Worm (Caenorhabditis elegans) whole organism, early embryonic: ENCODE data around the gene gst-3.

Source experiments
- aly-1 ChIP-seq: sonication (generic microtip); optimal IDR thresholded peaks from 2 replicates; lab custom pipeline; 2016; ENCODE audit warnings: missing genetic modification characterization, missing compliant biosample characterization
- ama-1 ChIP-seq: fragments of 150-350 bp; optimal IDR thresholded peaks from 2 replicates; lab custom pipeline; 2014
- ets-7 ChIP-seq: sonication (generic microtip); optimal IDR thresholded peaks from 2 replicates; lab custom pipeline; 2016; ENCODE audit warnings: missing genotype, missing genetic modification characterization, missing compliant biosample characterization
- flt-1 ChIP-seq: fragments of 200-800 bp; sonication (Bioruptor generic); IDR thresholded peaks from 2 replicates; pipeline ENCODE4 v1.3.6; 2022; ENCODE audit warnings: missing genetic modification characterization, missing compliant biosample characterization
- hmbx-1 ChIP-seq: sonication (generic microtip); optimal IDR thresholded peaks from 2 replicates; lab custom pipeline; 2016; ENCODE audit warnings: mild to moderate bottlenecking, missing genetic modification characterization, missing compliant biosample characterization
- hmg-4 ChIP-seq: fragments of 200-800 bp; sonication (Bioruptor generic); optimal IDR thresholded peaks from 2 replicates; lab custom pipeline; 2018; ENCODE audit warnings: mild to moderate bottlenecking, missing genetic modification characterization, missing compliant biosample characterization
- pes-1 ChIP-seq: fragments of 200-800 bp; sonication (Bioruptor generic); IDR thresholded peaks from 2 replicates; pipeline ENCODE4 v1.3.6; 2022; ENCODE audit warnings: missing genetic modification reagents, missing genetic modification characterization, missing compliant biosample characterization
- scrt-1 ChIP-seq: fragments of 200-800 bp; sonication (Bioruptor generic); IDR thresholded peaks from 2 replicates; pipeline ENCODE4 v1.3.6; 2022; ENCODE audit warnings: missing genetic modification characterization, missing compliant biosample characterization
- tbx-37 ChIP-seq: fragments of 200-800 bp; sonication (Bioruptor generic); conservative IDR thresholded peaks from 2 replicates; pipeline ENCODE4 v1.3.6; 2022; ENCODE audit warnings: missing genetic modification reagents, missing genetic modification characterization, missing compliant biosample characterization

ce11 chrIV:10112570-10112969, 27.5 kb downstream of the gst-3 start, which contains the start of gene nsph-3.2:
- TF ChIP-seq aly-1 (no peak), tbx-37 (GFP tag; lab: Robert Waterston, UW) (no peak), hmg-4 (GFP tag; lab: Kevin White, UChicago) (no peak), scrt-1 (no peak), ama-1 (lab: Kevin White, UChicago) (no peak), hmbx-1 (no peak), ets-7 (tag; lab: Kevin White, UChicago) (no peak), pes-1 (no peak), flt-1 (GFP tag; lab: Robert Waterston, UW) (no peak)
